Worm (Caenorhabditis elegans) whole organism, early embryonic: ENCODE data around the gene F47G3.1.

ENCODE experiments used
- B0310.2 ChIP-seq: sonication (generic microtip); optimal IDR thresholded peaks from 2 replicates; lab custom pipeline; 2016; ENCODE audit warnings: mild to moderate bottlenecking, missing genetic modification characterization, missing compliant biosample characterization
- F13C5.2 ChIP-seq: sonication (generic microtip); optimal IDR thresholded peaks from 2 replicates; lab custom pipeline; 2017; ENCODE audit warnings: mild to moderate bottlenecking, missing genetic modification characterization, inconsistent platforms, missing compliant biosample characterization
- aly-1 ChIP-seq: sonication (generic microtip); optimal IDR thresholded peaks from 2 replicates; lab custom pipeline; 2016; ENCODE audit warnings: missing genetic modification characterization, missing compliant biosample characterization
- ama-1 ChIP-seq: fragments of 150-350 bp; optimal IDR thresholded peaks from 2 replicates; lab custom pipeline; 2014
- ceh-13 ChIP-seq: fragments of 200-800 bp; sonication (Bioruptor generic); optimal IDR thresholded peaks from 2 replicates; lab custom pipeline; 2018; ENCODE audit warnings: mild to moderate bottlenecking, missing genetic modification characterization, missing compliant biosample characterization
- ceh-36 ChIP-seq: sonication (generic microtip); optimal IDR thresholded peaks from 2 replicates; lab custom pipeline; 2016; ENCODE audit warnings: missing genetic modification characterization, inconsistent platforms, missing compliant biosample characterization
- ets-7 ChIP-seq: sonication (generic microtip); optimal IDR thresholded peaks from 2 replicates; lab custom pipeline; 2016; ENCODE audit warnings: missing genotype, missing genetic modification characterization, missing compliant biosample characterization
- flt-1 ChIP-seq: fragments of 200-800 bp; sonication (Bioruptor generic); IDR thresholded peaks from 2 replicates; pipeline ENCODE4 v1.3.6; 2022; ENCODE audit warnings: missing genetic modification characterization, missing compliant biosample characterization
- hmbx-1 ChIP-seq: sonication (generic microtip); optimal IDR thresholded peaks from 2 replicates; lab custom pipeline; 2016; ENCODE audit warnings: mild to moderate bottlenecking, missing genetic modification characterization, missing compliant biosample characterization
- hmg-4 ChIP-seq: fragments of 200-800 bp; sonication (Bioruptor generic); optimal IDR thresholded peaks from 2 replicates; lab custom pipeline; 2018; ENCODE audit warnings: mild to moderate bottlenecking, missing genetic modification characterization, missing compliant biosample characterization
- hnd-1 ChIP-seq: sonication (generic microtip); optimal IDR thresholded peaks from 2 replicates; lab custom pipeline; 2016; ENCODE audit warnings: missing genetic modification characterization, missing compliant biosample characterization
- pes-1 ChIP-seq: fragments of 200-800 bp; sonication (Bioruptor generic); IDR thresholded peaks from 2 replicates; pipeline ENCODE4 v1.3.6; 2022; ENCODE audit warnings: missing genetic modification reagents, missing genetic modification characterization, missing compliant biosample characterization
- scrt-1 ChIP-seq: fragments of 200-800 bp; sonication (Bioruptor generic); IDR thresholded peaks from 2 replicates; pipeline ENCODE4 v1.3.6; 2022; ENCODE audit warnings: missing genetic modification characterization, missing compliant biosample characterization
- sea-1 ChIP-seq: fragments of 200-800 bp; sonication (Bioruptor generic); conservative IDR thresholded peaks from 2 replicates; pipeline ENCODE4 v1.3.6; 2022; ENCODE audit warnings: missing genetic modification characterization, missing compliant biosample characterization
- tbx-11 ChIP-seq: fragments of 200-800 bp; sonication (Bioruptor generic); IDR thresholded peaks from 2 replicates; pipeline ENCODE4 v1.3.6; 2022; ENCODE audit warnings: missing genetic modification characterization, missing compliant biosample characterization
- tbx-37 ChIP-seq: fragments of 200-800 bp; sonication (Bioruptor generic); conservative IDR thresholded peaks from 2 replicates; pipeline ENCODE4 v1.3.6; 2022; ENCODE audit warnings: missing genetic modification reagents, missing genetic modification characterization, missing compliant biosample characterization
- tra-4 ChIP-seq: sonication (generic microtip); optimal IDR thresholded peaks from 2 replicates; lab custom pipeline; 2017; ENCODE audit warnings: missing genetic modification characterization, missing compliant biosample characterization

F47G3.1 gene

ce11 chrX:2386922-2387566, 1.5 kb downstream of the F47G3.1 start:
- TF ChIP-seq hmg-4 (no peak), ceh-36 (tag; lab: Kevin White, UChicago) (no peak), B0310.2 (tag; lab: Kevin White, UChicago) (no peak), sea-1 (no peak), aly-1 (tag; lab: Kevin White, UChicago) (no peak), tbx-11 (GFP tag; lab: Robert Waterston, UW) (no peak), hmbx-1 (no peak), flt-1 (no peak), F13C5.2 (no peak), hnd-1 (tag; lab: Kevin White, UChicago) (no peak), ama-1 (lab: Kevin White, UChicago) (no peak), ets-7 (tag; lab: Kevin White, UChicago) (no peak), tbx-37 (no peak), ceh-13 (GFP tag; lab: Kevin White, UChicago) (no peak), scrt-1 (GFP tag; lab: Robert Waterston, UW) (no peak), pes-1 (GFP tag; lab: Robert Waterston, UW) (no peak), tra-4 (tag; lab: Kevin White, UChicago) (no peak)

- TF ChIP-seq aly-1 (tag; lab: Kevin White, UChicago) (no peak), tbx-37 (no peak), tra-4 (tag; lab: Kevin White, UChicago) (no peak), sea-1 (no peak), ceh-36 (tag; lab: Kevin White, UChicago) (no peak), hmg-4 (no peak), hnd-1 (tag; lab: Kevin White, UChicago) (no peak), B0310.2 (tag; lab: Kevin White, UChicago) (no peak), ceh-13 (GFP tag; lab: Kevin White, UChicago) (no peak), pes-1 (GFP tag; lab: Robert Waterston, UW) (no peak), hmbx-1 (no peak)
These were observed 9.4 kb downstream of the F47G3.1 start, which contains the start of gene C43H6.6 for ce11 chrX:2394983-2395382. TSS of gene C43H6.6 (plus strand) at chrX:2395283.

ce11 chrX:2401883-2402282, 16.3 kb downstream of the F47G3.1 start, which contains the start of gene dhhc-9:
TSS of gene dhhc-9 (minus strand) at chrX:2402036.
- TF ChIP-seq tbx-11 (GFP tag; lab: Robert Waterston, UW): no peak
- no peak for TF ChIP-seq ceh-36 (tag; lab: Kevin White, UChicago)
- no peak for TF ChIP-seq scrt-1 (GFP tag; lab: Robert Waterston, UW)
- peak; percentile 55 for TF ChIP-seq F13C5.2
- TF ChIP-seq hmg-4: peak; percentile 79

- TF ChIP-seq hmbx-1 (no peak), aly-1 (tag; lab: Kevin White, UChicago) (no peak), tra-4 (tag; lab: Kevin White, UChicago) (no peak), tbx-11 (GFP tag; lab: Robert Waterston, UW) (no peak), B0310.2 (tag; lab: Kevin White, UChicago) (no peak), ceh-13 (GFP tag; lab: Kevin White, UChicago) (no peak), ets-7 (tag; lab: Kevin White, UChicago) (no peak), F13C5.2 (no peak), flt-1 (no peak), hnd-1 (tag; lab: Kevin White, UChicago) (no peak), scrt-1 (GFP tag; lab: Robert Waterston, UW) (no peak), ama-1 (lab: Kevin White, UChicago) (no peak), sea-1 (no peak), tbx-37 (no peak), hmg-4 (no peak), pes-1 (GFP tag; lab: Robert Waterston, UW) (no peak), ceh-36 (tag; lab: Kevin White, UChicago) (no peak)
These were observed 18.2 kb downstream of the F47G3.1 start, which contains the start of gene C43H6.4 for ce11 chrX:2403724-2404123. TSS of gene C43H6.4 (plus strand) at chrX:2404024.

- TF ChIP-seq sea-1 (no peak), hnd-1 (tag; lab: Kevin White, UChicago) (no peak)
These were observed 21.6 kb downstream of the F47G3.1 start, which contains the start of gene mtpn-1 for ce11 chrX:2407167-2407566. TSS of gene mtpn-1 (plus strand) at chrX:2407467.

- TF ChIP-seq aly-1 (tag; lab: Kevin White, UChicago) (no peak), tbx-37 (no peak), hmg-4 (no peak), ets-7 (tag; lab: Kevin White, UChicago) (no peak), hmbx-1 (no peak), ceh-36 (tag; lab: Kevin White, UChicago) (no peak), flt-1 (no peak), ceh-13 (GFP tag; lab: Kevin White, UChicago) (no peak), scrt-1 (GFP tag; lab: Robert Waterston, UW) (no peak), ama-1 (lab: Kevin White, UChicago) (no peak), tra-4 (tag; lab: Kevin White, UChicago) (no peak), hnd-1 (tag; lab: Kevin White, UChicago) (no peak), sea-1 (no peak), tbx-11 (GFP tag; lab: Robert Waterston, UW) (no peak), pes-1 (GFP tag; lab: Robert Waterston, UW) (no peak), B0310.2 (tag; lab: Kevin White, UChicago) (no peak), F13C5.2 (no peak)
These were observed 23.7 kb downstream of the F47G3.1 start, which contains the start of the genes C43H6.12 and trpp-12 for ce11 chrX:2409243-2409741. TSS of gene C43H6.12 (plus strand) at chrX:2409607. TSS of gene trpp-12 (plus strand) at chrX:2409691.

- TF ChIP-seq ets-7 (tag; lab: Kevin White, UChicago): no peak
- TF ChIP-seq pes-1 (GFP tag; lab: Robert Waterston, UW): no peak
- no peak for TF ChIP-seq flt-1
- no peak for TF ChIP-seq F13C5.2
- no peak for TF ChIP-seq sea-1
- TF ChIP-seq hmg-4: no peak
- TF ChIP-seq B0310.2 (tag; lab: Kevin White, UChicago): no peak
- no peak for TF ChIP-seq ama-1 (lab: Kevin White, UChicago)
- no peak for TF ChIP-seq aly-1 (tag; lab: Kevin White, UChicago)
- no peak for TF ChIP-seq hmbx-1
- no peak for TF ChIP-seq tra-4 (tag; lab: Kevin White, UChicago)
- TF ChIP-seq hnd-1 (tag; lab: Kevin White, UChicago): no peak
- TF ChIP-seq ceh-36 (tag; lab: Kevin White, UChicago): no peak
These were observed 25.4 kb downstream of the F47G3.1 start for ce11 chrX:2410978-2411377.
